Worm (Caenorhabditis elegans) whole organism, early embryonic: Measurements from ENCODE around the gene Y66D12A.8.

Experiments
- F13C5.2 ChIP-seq: sonication (generic microtip); optimal IDR thresholded peaks from 2 replicates; lab custom pipeline; 2017; ENCODE audit warnings: mild to moderate bottlenecking, missing genetic modification characterization, inconsistent platforms, missing compliant biosample characterization
- ceh-13 ChIP-seq: fragments of 200-800 bp; sonication (Bioruptor generic); optimal IDR thresholded peaks from 2 replicates; lab custom pipeline; 2018; ENCODE audit warnings: mild to moderate bottlenecking, missing genetic modification characterization, missing compliant biosample characterization
- scrt-1 ChIP-seq: fragments of 200-800 bp; sonication (Bioruptor generic); IDR thresholded peaks from 2 replicates; pipeline ENCODE4 v1.3.6; 2022; ENCODE audit warnings: missing genetic modification characterization, missing compliant biosample characterization
- sea-1 ChIP-seq: fragments of 200-800 bp; sonication (Bioruptor generic); conservative IDR thresholded peaks from 2 replicates; pipeline ENCODE4 v1.3.6; 2022; ENCODE audit warnings: missing genetic modification characterization, missing compliant biosample characterization

DNA sequence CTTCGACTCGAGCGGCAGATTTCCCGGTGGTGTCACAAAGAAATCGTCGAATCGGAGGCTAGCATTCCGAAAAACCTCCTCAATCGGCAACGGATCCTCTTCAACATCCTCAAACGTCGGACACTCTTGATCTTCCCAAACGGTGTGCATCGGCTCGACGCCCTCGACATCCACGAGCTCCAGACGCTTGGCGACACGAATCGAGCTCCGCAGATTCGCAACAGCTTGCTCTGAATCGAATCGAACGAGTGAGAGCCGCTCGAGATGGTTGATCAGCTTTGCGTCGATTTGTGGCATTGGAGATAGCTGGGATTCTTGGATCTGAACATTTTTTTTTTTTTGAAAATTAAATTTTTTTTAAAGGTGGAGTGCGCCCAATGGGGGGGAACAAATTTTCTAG, 5.4 kb downstream of the Y66D12A.8 start:
- TF ChIP-seq ceh-13 (GFP tag; lab: Kevin White, UChicago) (no peak), sea-1 (GFP tag; lab: Robert Waterston, UW) (no peak), F13C5.2 (tag; lab: Kevin White, UChicago) (no peak), scrt-1 (no peak)
